Worm (Caenorhabditis elegans) whole organism, L4 larva: ENCODE results near the gene str-249.

ENCODE experiments used
- F37D6.2 ChIP-seq: sonication (generic microtip); optimal IDR thresholded peaks from 2 replicates; lab custom pipeline; 2016; ENCODE audit warnings: mild to moderate bottlenecking, missing genetic modification characterization, missing compliant biosample characterization
- lin-38 ChIP-seq: fragments of 200-800 bp; sonication (Bioruptor generic); IDR thresholded peaks from 2 replicates; pipeline ENCODE4 v1.3.6; 2022; ENCODE audit warnings: missing genetic modification reagents, missing genetic modification characterization, missing compliant biosample characterization
- nhr-11 ChIP-seq: fragments of 150-350 bp; optimal IDR thresholded peaks from 2 replicates; lab custom pipeline; 2014; ENCODE audit warnings: missing biosample characterization, missing genetic modification characterization
- nhr-111 ChIP-seq: fragments of 200-800 bp; sonication (Bioruptor generic); optimal IDR thresholded peaks from 2 replicates; lab custom pipeline; 2018; ENCODE audit warnings: mild to moderate bottlenecking, missing genetic modification characterization, missing compliant biosample characterization
- pqm-1 ChIP-seq: sonication (generic microtip); optimal IDR thresholded peaks from 2 replicates; lab custom pipeline; 2017; ENCODE audit warnings: missing biosample characterization, missing genetic modification characterization
- zip-2 ChIP-seq: fragments of 150-350 bp; optimal IDR thresholded peaks from 2 replicates; lab custom pipeline; 2014; ENCODE audit warnings: missing biosample characterization, missing genetic modification characterization

DNA sequence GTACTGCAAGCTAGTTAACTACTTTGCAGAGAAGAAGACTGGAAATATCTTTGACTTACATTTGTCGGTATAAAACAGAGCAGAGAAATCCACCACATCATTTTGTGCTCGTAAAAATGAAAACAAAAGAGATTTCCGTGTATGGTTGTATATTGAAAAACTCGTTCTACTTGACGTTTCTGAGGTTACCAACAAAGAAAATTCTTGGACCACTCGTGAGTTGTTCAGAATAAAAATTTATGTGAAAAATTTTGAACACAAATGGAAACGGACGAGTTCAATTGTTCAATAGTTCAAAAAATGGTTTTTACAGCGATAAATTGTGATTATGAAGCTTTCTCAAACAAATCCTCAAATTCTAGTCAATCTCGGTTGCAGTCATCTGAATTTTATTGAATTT is 2.1 kb downstream of the str-249 start, which contains the start of gene clec-179:
- TF ChIP-seq nhr-11 (tag; lab: Kevin White, UChicago), result no peak
- TF ChIP-seq zip-2 (tag; lab: Kevin White, UChicago), result no peak
- TF ChIP-seq nhr-111, result no peak
- TF ChIP-seq pqm-1 (tag; lab: Kevin White, UChicago), result no peak
- TF ChIP-seq F37D6.2 (tag; lab: Kevin White, UChicago), result no peak
- TF ChIP-seq lin-38 (GFP tag; lab: Robert Waterston, UW), result no peak
